Fruit fly (Drosophila melanogaster) whole organism, wandering third instar larva: ENCODE results near the gene Nepl13.

Experiments
- Abd-B ChIP-seq: fragments of >200 bp; optimal IDR thresholded peaks from 2 replicates; lab custom pipeline; 2017; ENCODE audit warnings: missing biosample characterization, missing genetic modification characterization
- CG32264 ChIP-seq: fragments of 200-800 bp; sonication (Bioruptor generic); optimal IDR thresholded peaks from 2 replicates; lab custom pipeline; 2016; ENCODE audit warnings: missing biosample characterization, missing genetic modification characterization
- CG9705 ChIP-seq: fragments of 200-800 bp; sonication (Bioruptor generic); optimal IDR thresholded peaks from 2 replicates; lab custom pipeline; 2018; ENCODE audit warnings: missing biosample characterization, mild to moderate bottlenecking, missing genetic modification characterization
- CrebA ChIP-seq: fragments of 200-800 bp; sonication (Bioruptor generic); optimal IDR thresholded peaks from 2 replicates; lab custom pipeline; 2016; ENCODE audit warnings: missing biosample characterization, mild to moderate bottlenecking, missing genetic modification characterization, borderline replicate concordance
- Dfd ChIP-seq: fragments of >200 bp; optimal IDR thresholded peaks from 2 replicates; lab custom pipeline; 2017; ENCODE audit warnings: missing biosample characterization, missing genetic modification characterization
- Dif ChIP-seq: fragments of 200-275, 200-300 bp; sonication (Bioruptor generic); optimal IDR thresholded peaks from 2 replicates; lab custom pipeline; 2018; ENCODE audit warnings: missing biosample characterization, missing genetic modification characterization; ENCODE audit not compliant: partially characterized antibody
- GATAd ChIP-seq: sonication (Bioruptor generic); optimal IDR thresholded peaks from 2 replicates; lab custom pipeline; 2016; ENCODE audit warnings: missing biosample characterization, missing genetic modification characterization
- HLH106 ChIP-seq: fragments of 200-800 bp; optimal IDR thresholded peaks from 3 replicates; lab custom pipeline; 2019; ENCODE audit warnings: missing biosample characterization, mild to moderate bottlenecking, missing genetic modification characterization, moderate library complexity
- Hnf4 ChIP-seq: fragments of 200-800 bp; sonication (Bioruptor generic); optimal IDR thresholded peaks from 2 replicates; lab custom pipeline; 2016; ENCODE audit warnings: missing biosample characterization, mild to moderate bottlenecking, missing genetic modification characterization
- Hr78 ChIP-seq: fragments of >200 bp; optimal IDR thresholded peaks from 2 replicates; lab custom pipeline; 2017; ENCODE audit warnings: missing biosample characterization, missing genetic modification characterization
- Hr83 ChIP-seq: fragments of 200-300 bp; sonication (Bioruptor generic); optimal IDR thresholded peaks from 2 replicates; lab custom pipeline; 2016; ENCODE audit warnings: missing biosample characterization, mild to moderate bottlenecking, missing genetic modification characterization, moderate library complexity; ENCODE audit not compliant: poor library complexity, severe bottlenecking
- Jra ChIP-seq: sonication (Bioruptor generic); optimal IDR thresholded peaks from 2 replicates; lab custom pipeline; 2016; ENCODE audit warnings: missing biosample characterization, missing genetic modification characterization
- Mio ChIP-seq: sonication (Bioruptor generic); optimal IDR thresholded peaks from 2 replicates; lab custom pipeline; 2016; ENCODE audit warnings: missing biosample characterization, missing genetic modification characterization
- Myc ChIP-seq: fragments of >200 bp; optimal IDR thresholded peaks from 2 replicates; lab custom pipeline; 2017
- OdsH ChIP-seq: fragments of 200-800 bp; sonication (Bioruptor generic); optimal IDR thresholded peaks from 2 replicates; lab custom pipeline; 2016; ENCODE audit warnings: missing biosample characterization, mild to moderate bottlenecking, missing genetic modification characterization
- Rel ChIP-seq, 2 experiments: fragments of 200-800 bp; sonication (Bioruptor generic) in 1 of 2; optimal IDR thresholded peaks; 2 replicates in 1 of 2; 3 replicates in 1 of 2; lab custom pipeline; 2016 to 2019; ENCODE audit warnings: mild to moderate bottlenecking in 2 of 2, missing biosample characterization in 2 of 2, missing genetic modification characterization in 2 of 2, moderate library complexity in 1 of 2
- Sp1 ChIP-seq: fragments of 200-800 bp; sonication (Bioruptor generic); optimal IDR thresholded peaks from 3 replicates; lab custom pipeline; 2019; ENCODE audit warnings: missing biosample characterization, mild to moderate bottlenecking, missing genetic modification characterization, moderate library complexity
- br ChIP-seq: fragments of 200-800 bp; sonication (Bioruptor generic); optimal IDR thresholded peaks from 2 replicates; lab custom pipeline; 2016; ENCODE audit warnings: missing biosample characterization, missing genetic modification characterization
- brk ChIP-seq: fragments of 200-800 bp; sonication (Bioruptor generic); optimal IDR thresholded peaks from 2 replicates; lab custom pipeline; 2016; ENCODE audit warnings: missing biosample characterization, mild to moderate bottlenecking, missing genetic modification characterization
- dl ChIP-seq, 2 experiments: fragments of 175-275, 200-275 bp in 1 of 2; fragments of 200-275 bp in 1 of 2; sonication (Bioruptor generic); optimal IDR thresholded peaks; lab custom pipeline; 2018; ENCODE audit warnings: mild to moderate bottlenecking in 2 of 2, missing biosample characterization in 2 of 2, missing genetic modification characterization in 2 of 2, moderate library complexity in 2 of 2; ENCODE audit not compliant: partially characterized antibody in 2 of 2, insufficient read depth in 1 of 2
- ey ChIP-seq: fragments of 200-800 bp; sonication (Bioruptor generic); optimal IDR thresholded peaks from 2 replicates; lab custom pipeline; 2016; ENCODE audit warnings: missing biosample characterization, missing genetic modification characterization
- foxo ChIP-seq, 2 experiments: fragments of 200-800 bp; sonication (Bioruptor generic); optimal IDR thresholded peaks; 2 replicates in 1 of 2; 3 replicates in 1 of 2; lab custom pipeline; 2016 to 2017; ENCODE audit warnings: missing biosample characterization in 2 of 2, missing genetic modification characterization in 2 of 2
- fru ChIP-seq: fragments of 200-800 bp; sonication (Bioruptor generic); optimal IDR thresholded peaks from 3 replicates; lab custom pipeline; 2016; ENCODE audit warnings: missing biosample characterization, mild to moderate bottlenecking, missing genetic modification characterization
- h ChIP-seq: fragments of 200-800 bp; sonication (Bioruptor generic); optimal IDR thresholded peaks from 3 replicates; lab custom pipeline; 2016; ENCODE audit warnings: missing biosample characterization, mild to moderate bottlenecking, missing genetic modification characterization
- jim ChIP-seq: fragments of 175-275, 200-325 bp; sonication (Bioruptor generic); optimal IDR thresholded peaks from 2 replicates; lab custom pipeline; 2016; ENCODE audit warnings: missing biosample characterization, mild to moderate bottlenecking, missing genetic modification characterization
- lola ChIP-seq: fragments of >200 bp; optimal IDR thresholded peaks from 2 replicates; lab custom pipeline; 2017; ENCODE audit warnings: missing biosample characterization, missing genetic modification characterization
- pan ChIP-seq: fragments of >200 bp; optimal IDR thresholded peaks from 2 replicates; lab custom pipeline; 2017
- rgr ChIP-seq: fragments of 200-800 bp; sonication (Bioruptor generic); optimal IDR thresholded peaks from 3 replicates; lab custom pipeline; 2016; ENCODE audit warnings: missing biosample characterization, mild to moderate bottlenecking, missing genetic modification characterization
- sage ChIP-seq: fragments of 200-800 bp; sonication (Bioruptor generic); optimal IDR thresholded peaks from 2 replicates; lab custom pipeline; 2016; ENCODE audit warnings: missing biosample characterization, mild to moderate bottlenecking, missing genetic modification characterization
- usp ChIP-seq: fragments of >200 bp; optimal IDR thresholded peaks from 2 replicates; lab custom pipeline; 2017; ENCODE audit warnings: missing biosample characterization, missing genetic modification characterization
- woc ChIP-seq: sonication (Bioruptor generic); optimal IDR thresholded peaks from 2 replicates; lab custom pipeline; 2016; ENCODE audit warnings: missing biosample characterization, mild to moderate bottlenecking, missing genetic modification characterization

The Nepl13 gene

dm6 chr3R:22770207-22770606 lies 9.3 kb upstream of the Nepl13 start, which contains the start of gene CG43093:
CG43093 (minus strand) TSS chr3R:22770307.
- TF ChIP-seq foxo (GFP tag; optimal IDR thresholded peaks at IDR 0.05; lab: Kevin White, UChicago): no peak
- no peak for TF ChIP-seq Mio
- TF ChIP-seq jim (GFP tag; lab: Kevin White, UChicago): no peak
- no peak for TF ChIP-seq CG9705 (GFP tag; lab: Kevin White, UChicago)
- no peak for TF ChIP-seq lola (GFP tag; lab: Kevin White, UChicago)
- TF ChIP-seq Rel (GFP tag; optimal IDR thresholded peaks at IDR 0.05; lab: Kevin White, UChicago): no peak
- TF ChIP-seq Rel (tag; optimal IDR thresholded peaks at IDR 0.05; lab: Kevin White, UChicago): no peak
- TF ChIP-seq Hnf4 (GFP tag; lab: Kevin White, UChicago): no peak
- TF ChIP-seq Myc (lab: Kevin White, UChicago): no peak
- no peak for TF ChIP-seq Jra
- TF ChIP-seq Dif: no peak
- TF ChIP-seq GATAd (GFP tag; lab: Kevin White, UChicago): no peak
- no peak for TF ChIP-seq Hr78 (GFP tag; lab: Kevin White, UChicago)
- TF ChIP-seq ey (GFP tag; lab: Kevin White, UChicago): no peak
- TF ChIP-seq Dfd (GFP tag; lab: Kevin White, UChicago): no peak
- TF ChIP-seq CG32264 (GFP tag; lab: Kevin White, UChicago): no peak
- TF ChIP-seq usp: no peak
- TF ChIP-seq h (GFP tag; lab: Kevin White, UChicago): no peak

DNA sequence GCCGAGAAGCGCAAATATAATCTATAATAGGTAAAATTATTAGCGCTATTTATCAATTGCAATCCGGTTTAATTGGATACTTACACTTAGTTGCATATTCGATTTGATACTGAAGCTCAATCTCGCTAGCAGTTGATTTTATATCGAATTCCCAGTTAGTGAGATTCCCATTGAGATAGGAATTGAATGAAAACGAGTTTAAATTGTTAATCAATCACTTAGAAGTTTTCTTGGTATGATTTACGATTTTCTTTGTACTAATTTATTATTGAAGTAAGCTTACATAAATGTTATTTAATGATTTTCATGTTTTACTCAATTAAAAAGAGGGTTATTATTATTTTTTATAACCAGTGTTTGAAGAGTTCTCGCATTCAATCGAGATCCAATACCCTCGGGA lies 8.7 kb upstream of the Nepl13 start, which contains the start of gene CG43092:
CG43092 (minus strand) TSS at position 101 of the 400 bp plus-strand sequence.
- TF ChIP-seq Dfd (GFP tag; lab: Kevin White, UChicago) (no peak), woc (GFP tag; lab: Kevin White, UChicago) (no peak), CG32264 (GFP tag; lab: Kevin White, UChicago) (no peak), h (GFP tag; lab: Kevin White, UChicago) (no peak)

DNA sequence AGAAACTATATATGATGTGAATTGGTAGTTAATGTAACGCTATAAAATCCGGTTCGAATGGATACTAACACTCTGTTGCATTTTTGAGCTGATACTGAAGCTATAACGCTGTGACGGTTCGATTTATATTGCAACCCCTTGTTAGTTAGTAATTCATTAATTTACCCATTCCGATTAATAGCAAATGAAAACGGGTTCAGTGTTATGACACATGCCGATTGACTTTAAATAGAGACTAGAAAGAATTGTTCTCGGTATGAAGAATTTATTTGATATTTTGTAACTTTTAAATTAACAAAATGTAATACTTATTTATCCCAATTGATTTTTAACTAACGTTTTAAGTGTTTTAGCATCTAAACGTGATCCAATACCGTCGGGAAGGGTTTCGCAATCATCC lies 7.8 kb upstream of the Nepl13 start, which contains the start of gene CG43091:
CG43091 (minus strand) TSS at position 101 of the 400 bp plus-strand sequence.
- TF ChIP-seq Jra (no peak), pan (lab: Kevin White, UChicago) (no peak), br (GFP tag; lab: Kevin White, UChicago) (no peak), Hr78 (GFP tag; lab: Kevin White, UChicago) (no peak), brk (GFP tag; lab: Kevin White, UChicago) (no peak), HLH106 (no peak), Dif (no peak), CrebA (GFP tag; lab: Kevin White, UChicago) (no peak), fru (GFP tag; lab: Kevin White, UChicago) (no peak), Abd-B (GFP tag; lab: Kevin White, UChicago) (no peak), OdsH (GFP tag; lab: Kevin White, UChicago) (no peak), Hr83 (GFP tag; lab: Kevin White, UChicago) (no peak), dl (GFP tag; optimal IDR thresholded peaks at IDR 0.05; lab: Kevin White, UChicago; ENCODE audit: insufficient read depth in 1 of 2, partially characterized antibody in 2 of 2) (no peak), h (GFP tag; lab: Kevin White, UChicago) (no peak), Rel (GFP tag; optimal IDR thresholded peaks at IDR 0.05; lab: Kevin White, UChicago) (no peak), Rel (tag; optimal IDR thresholded peaks at IDR 0.05; lab: Kevin White, UChicago) (no peak), Hnf4 (GFP tag; lab: Kevin White, UChicago) (no peak), ey (GFP tag; lab: Kevin White, UChicago) (no peak), sage (GFP tag; lab: Kevin White, UChicago) (no peak)

DNA sequence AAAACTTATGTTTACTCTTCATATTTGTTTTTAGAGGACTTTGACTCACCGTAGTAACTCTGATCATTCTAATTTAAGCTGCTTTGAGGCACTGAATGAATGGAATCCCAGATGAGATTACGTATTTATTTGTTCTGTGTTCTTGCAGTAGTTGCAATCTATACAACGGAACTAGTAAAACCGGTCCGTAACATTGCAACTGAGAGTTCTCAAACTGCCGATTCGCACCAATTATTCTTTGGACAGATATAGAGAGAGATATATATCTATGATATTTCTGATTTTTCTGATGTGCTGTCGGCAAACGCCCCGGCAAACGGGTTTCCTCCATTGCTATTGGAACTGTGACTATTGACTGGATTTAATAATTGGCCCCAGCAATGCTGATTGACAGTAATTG lies 6.7 kb upstream of the Nepl13 start, which contains the start of gene CG13841:
CG13841 (minus strand) TSS at position 101 of the 400 bp plus-strand sequence.
- TF ChIP-seq jim (GFP tag; lab: Kevin White, UChicago) (no peak), h (GFP tag; lab: Kevin White, UChicago) (no peak), Rel (GFP tag; optimal IDR thresholded peaks at IDR 0.05; lab: Kevin White, UChicago) (no peak), Rel (tag; optimal IDR thresholded peaks at IDR 0.05; lab: Kevin White, UChicago) (no peak), Hr78 (GFP tag; lab: Kevin White, UChicago) (no peak), usp (no peak), Sp1 (no peak), rgr (GFP tag; lab: Kevin White, UChicago) (no peak), OdsH (GFP tag; lab: Kevin White, UChicago) (no peak), sage (GFP tag; lab: Kevin White, UChicago) (no peak), Myc (lab: Kevin White, UChicago) (no peak)
- TF ChIP-seq, all 38 proteins: peak for 0
